In the genomic region with DNA sequence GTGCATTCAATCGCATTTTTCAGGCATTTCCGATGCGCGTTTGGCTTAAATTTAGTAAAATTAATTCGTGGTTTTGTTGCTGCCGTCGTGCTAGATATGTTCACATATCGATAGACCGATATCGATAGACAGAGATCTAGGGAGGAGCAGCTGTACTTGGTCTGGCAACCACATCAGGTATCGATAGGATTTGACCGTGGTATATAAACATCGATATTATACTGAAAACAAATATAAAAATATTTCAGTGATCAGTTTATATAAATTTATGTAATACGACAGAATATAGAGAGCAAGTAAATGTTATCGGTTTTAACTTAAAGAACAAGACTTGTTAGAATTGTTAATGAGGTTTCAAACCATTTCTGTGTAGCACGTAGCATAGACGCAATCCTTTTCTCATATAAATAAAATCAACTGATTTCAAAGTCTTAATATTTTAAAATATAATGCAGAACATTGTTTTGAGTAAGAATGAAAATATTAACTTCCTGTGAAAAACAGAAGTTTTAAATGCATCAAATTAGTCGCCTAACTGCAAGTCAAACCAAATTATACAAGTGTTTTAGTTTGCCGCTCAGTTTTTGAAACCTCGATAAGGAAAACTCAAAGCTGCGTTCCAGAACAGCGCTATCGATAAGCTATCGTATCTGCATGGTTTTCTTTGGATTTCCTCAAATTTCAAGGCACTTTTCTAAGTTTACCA, we compare ENCODE assay signal across 1 fruit fly cellular context.
TF ChIP-seq lines count a peak whose summit lies in the region.

Gene wts, minus strand, starts transcription at position 130 of the 706 bp plus-strand sequence.
Gene dj-1beta, plus strand, starts transcription at position 628 of the 706 bp plus-strand sequence.

TF ChIP-seq in whole organism, embryonic, 481 proteins besides CTCF, POLR2A, EP300 and RAD21 (continued from another document and continues in another):
- peak; percentile 66 for TF ChIP-seq pita (GFP tag; optimal IDR thresholded peaks at IDR 0.05; lab: Kevin White, UChicago)
- TF ChIP-seq CG6854 (GFP tag; optimal IDR thresholded peaks at IDR 0.05; lab: Kevin White, UChicago), result no peak
- no peak for TF ChIP-seq CG13894 (tag; optimal IDR thresholded peaks at IDR 0.05; lab: Kevin White, UChicago)
- TF ChIP-seq cato (GFP tag; optimal IDR thresholded peaks at IDR 0.05; lab: Kevin White, UChicago; ENCODE audit: borderline replicate concordance), result no peak
- TF ChIP-seq CG32767 (GFP tag; IDR thresholded peaks at IDR 0.05; lab: Robert Waterston, UW), result no peak
- no peak for TF ChIP-seq B-H2 (GFP tag; optimal IDR thresholded peaks at IDR 0.05; lab: Kevin White, UChicago)
- peak; percentile 92 for TF ChIP-seq ato (GFP tag; IDR thresholded peaks at IDR 0.05; lab: Robert Waterston, UW; ENCODE audit: partially characterized antibody)
- no peak for TF ChIP-seq eyg (GFP tag; optimal IDR thresholded peaks at IDR 0.05; lab: Kevin White, UChicago)
- TF ChIP-seq Gug (GFP tag; IDR thresholded peaks at IDR 0.05; lab: Robert Waterston, UW), result peak; percentile 25; the same call in 1 of the 4 replicates
- no peak for TF ChIP-seq Lim3 (GFP tag; IDR thresholded peaks at IDR 0.05; lab: Robert Waterston, UW)
- peak; percentile 38; the same call in 1 of the 2 replicates for TF ChIP-seq CG3847 (GFP tag; IDR thresholded peaks at IDR 0.05; lab: Robert Waterston, UW)
- TF ChIP-seq CG14441 (GFP tag; IDR thresholded peaks at IDR 0.05; lab: Robert Waterston, UW), result no peak
- TF ChIP-seq danr (GFP tag; IDR thresholded peaks at IDR 0.05; lab: Robert Waterston, UW), result no peak
- TF ChIP-seq exex (tag; optimal IDR thresholded peaks at IDR 0.05; lab: Kevin White, UChicago), result no peak
- TF ChIP-seq CG14014 (GFP tag; IDR thresholded peaks at IDR 0.05; lab: Robert Waterston, UW), result no peak
- TF ChIP-seq CG14965 (GFP tag; optimal IDR thresholded peaks at IDR 0.05; lab: Kevin White, UChicago; ENCODE audit: borderline replicate concordance), result no peak
- TF ChIP-seq B-H1 (GFP tag; IDR thresholded peaks at IDR 0.05; lab: Robert Waterston, UW), result no peak
- no peak for TF ChIP-seq CG4424 (GFP tag; optimal IDR thresholded peaks at IDR 0.05; lab: Kevin White, UChicago)
- TF ChIP-seq lab (GFP tag; optimal IDR thresholded peaks at IDR 0.05; lab: Kevin White, UChicago), result no peak
- peak; percentile 94 for TF ChIP-seq hb (GFP tag; IDR thresholded peaks at IDR 0.05; lab: Robert Waterston, UW; ENCODE audit: partially characterized antibody)
- TF ChIP-seq zfh2 (GFP tag; optimal IDR thresholded peaks at IDR 0.05; lab: Kevin White, UChicago), result no peak
- TF ChIP-seq Tbp (GFP tag; optimal IDR thresholded peaks at IDR 0.05; lab: Kevin White, UChicago), result no peak
- TF ChIP-seq E2f2 (GFP tag; IDR thresholded peaks at IDR 0.05; lab: Robert Waterston, UW), result peak; percentile 94
- no peak for TF ChIP-seq mam (GFP tag; optimal IDR thresholded peaks at IDR 0.05; lab: Kevin White, UChicago)
- TF ChIP-seq CG16863 (GFP tag; optimal IDR thresholded peaks at IDR 0.05; lab: Kevin White, UChicago), result no peak
- TF ChIP-seq ci (GFP tag; IDR thresholded peaks at IDR 0.05; lab: Robert Waterston, UW), result no peak
- TF ChIP-seq CG12659 (GFP tag; optimal IDR thresholded peaks at IDR 0.05; lab: Kevin White, UChicago), result peak; percentile 43
- TF ChIP-seq TFAM (GFP tag; optimal IDR thresholded peaks at IDR 0.05; lab: Kevin White, UChicago), result no peak
- TF ChIP-seq kni (GFP tag; optimal IDR thresholded peaks at IDR 0.05; lab: Kevin White, UChicago), result no peak
- no peak for TF ChIP-seq CG7372 (GFP tag; IDR thresholded peaks at IDR 0.05; lab: Robert Waterston, UW)
- TF ChIP-seq CG18619 (GFP tag; optimal IDR thresholded peaks at IDR 0.05; lab: Kevin White, UChicago), result no peak
- TF ChIP-seq dan (GFP tag; IDR thresholded peaks at IDR 0.05; lab: Robert Waterston, UW), result no peak
- no peak for TF ChIP-seq Mad (GFP tag; optimal IDR thresholded peaks at IDR 0.05; lab: Kevin White, UChicago)
- peak; percentile 22 for TF ChIP-seq CG15514 (GFP tag; optimal IDR thresholded peaks at IDR 0.05; lab: Kevin White, UChicago)
- no peak for TF ChIP-seq Atf-2 (GFP tag; optimal IDR thresholded peaks at IDR 0.05; lab: Kevin White, UChicago)
- TF ChIP-seq CG12391 (tag; optimal IDR thresholded peaks at IDR 0.05; lab: Kevin White, UChicago), result peak; percentile 43
- no peak for TF ChIP-seq ham (GFP tag; IDR thresholded peaks at IDR 0.05; lab: Robert Waterston, UW)
- TF ChIP-seq CG43689 (GFP tag; IDR thresholded peaks at IDR 0.05; lab: Robert Waterston, UW), result no peak
- peak; percentile 32; the same call in 1 of the 2 replicates for TF ChIP-seq slbo (GFP tag; IDR thresholded peaks at IDR 0.05; lab: Robert Waterston, UW)
- TF ChIP-seq CG2199 (GFP tag; IDR thresholded peaks at IDR 0.05; lab: Robert Waterston, UW), result no peak
- no peak for TF ChIP-seq luna (GFP tag; optimal IDR thresholded peaks at IDR 0.05; lab: Kevin White, UChicago)
- TF ChIP-seq Opbp (GFP tag; IDR thresholded peaks at IDR 0.05; lab: Robert Waterston, UW; ENCODE audit: partially characterized antibody), result peak; percentile 94
- TF ChIP-seq sna (GFP tag; IDR thresholded peaks at IDR 0.05; lab: Robert Waterston, UW; ENCODE audit: partially characterized antibody), result peak; percentile 87
- no peak for TF ChIP-seq Sox100B (GFP tag; optimal IDR thresholded peaks at IDR 0.05; lab: Kevin White, UChicago)
- no peak for TF ChIP-seq ssp (GFP tag; IDR thresholded peaks at IDR 0.05; lab: Robert Waterston, UW)
- TF ChIP-seq Spps (tag; optimal IDR thresholded peaks at IDR 0.05; lab: Kevin White, UChicago), result no peak
- TF ChIP-seq CG18764 (GFP tag; optimal IDR thresholded peaks at IDR 0.05; lab: Kevin White, UChicago), result no peak
- peak; percentile 84 for TF ChIP-seq CG8290 (GFP tag; optimal IDR thresholded peaks at IDR 0.05; lab: Kevin White, UChicago)
- TF ChIP-seq CG8290 (tag; optimal IDR thresholded peaks at IDR 0.05; lab: Kevin White, UChicago), result peak in 1 of 2 experiments; percentile 89
- peak; percentile 91 for TF ChIP-seq Dll (GFP tag; IDR thresholded peaks at IDR 0.05; lab: Robert Waterston, UW; ENCODE audit: partially characterized antibody)
- TF ChIP-seq tna (GFP tag; IDR thresholded peaks at IDR 0.05; lab: Robert Waterston, UW; ENCODE audit: partially characterized antibody), result peak; percentile 91
- no peak for TF ChIP-seq sug (tag; optimal IDR thresholded peaks at IDR 0.05; lab: Kevin White, UChicago)
- TF ChIP-seq h (optimal IDR thresholded peaks at IDR 0.05; lab: Kevin White, UChicago), result no peak
- TF ChIP-seq CG2202 (tag; optimal IDR thresholded peaks at IDR 0.05; lab: Kevin White, UChicago), result no peak
- TF ChIP-seq oc (tag; optimal IDR thresholded peaks at IDR 0.05; lab: Kevin White, UChicago), result no peak
- no peak for TF ChIP-seq tin (GFP tag; optimal IDR thresholded peaks at IDR 0.05; lab: Kevin White, UChicago)
- TF ChIP-seq CG14860 (GFP tag; IDR thresholded peaks at IDR 0.05; lab: Robert Waterston, UW; ENCODE audit: partially characterized antibody), result peak; percentile 91
- no peak for TF ChIP-seq CG9876 (GFP tag; optimal IDR thresholded peaks at IDR 0.05; lab: Kevin White, UChicago)
- TF ChIP-seq CG32532 (GFP tag; IDR thresholded peaks at IDR 0.05; lab: Robert Waterston, UW), result 0 out of 2 replicates have a peak, but pooled peaks have one; percentile 13
- TF ChIP-seq en (GFP tag; optimal IDR thresholded peaks at IDR 0.05; lab: Kevin White, UChicago), result no peak
- TF ChIP-seq CG4707 (GFP tag; optimal IDR thresholded peaks at IDR 0.05; lab: Kevin White, UChicago), result no peak
- TF ChIP-seq CG5180 (GFP tag; optimal IDR thresholded peaks at IDR 0.05; lab: Kevin White, UChicago), result no peak
- peak; percentile 72 for TF ChIP-seq sens (GFP tag; lab: Kevin White, UChicago)
- TF ChIP-seq CG3726 (GFP tag; IDR thresholded peaks at IDR 0.05; lab: Robert Waterston, UW), result no peak
- no peak for TF ChIP-seq ro (GFP tag; IDR thresholded peaks at IDR 0.05; lab: Robert Waterston, UW)
- TF ChIP-seq ERR (GFP tag; optimal IDR thresholded peaks at IDR 0.05; lab: Kevin White, UChicago), result no peak
- peak; percentile 81 for TF ChIP-seq nerfin-2 (GFP tag; IDR thresholded peaks at IDR 0.05; lab: Robert Waterston, UW; ENCODE audit: partially characterized antibody)
- no peak for TF ChIP-seq CG10209 (GFP tag; optimal IDR thresholded peaks at IDR 0.05; lab: Kevin White, UChicago)
- TF ChIP-seq cg (GFP tag; optimal IDR thresholded peaks at IDR 0.05; lab: Kevin White, UChicago), result no peak
- TF ChIP-seq Sin3A (optimal IDR thresholded peaks at IDR 0.05; lab: Kevin White, UChicago), result peak; percentile 61
- TF ChIP-seq Myb (GFP tag; optimal IDR thresholded peaks at IDR 0.05; lab: Kevin White, UChicago), result no peak
- no peak for TF ChIP-seq maf-S (GFP tag; optimal IDR thresholded peaks at IDR 0.05; lab: Kevin White, UChicago)
- TF ChIP-seq CG8478 (optimal IDR thresholded peaks at IDR 0.05; lab: Kevin White, UChicago), result no peak
- no peak for TF ChIP-seq hkb (optimal IDR thresholded peaks at IDR 0.05; lab: Kevin White, UChicago)
- no peak for TF ChIP-seq hkb (GFP tag; IDR thresholded peaks at IDR 0.05; lab: Robert Waterston, UW)
- no peak for TF ChIP-seq gcm2 (GFP tag; optimal IDR thresholded peaks at IDR 0.05; lab: Kevin White, UChicago)
- no peak for TF ChIP-seq CG12299 (tag; optimal IDR thresholded peaks at IDR 0.05; lab: Kevin White, UChicago)
- no peak for TF ChIP-seq Drgx (GFP tag; IDR thresholded peaks at IDR 0.05; lab: Robert Waterston, UW)
- TF ChIP-seq Deaf1 (tag; optimal IDR thresholded peaks at IDR 0.05; lab: Kevin White, UChicago), result no peak
- TF ChIP-seq NFAT (GFP tag; IDR thresholded peaks at IDR 0.05; lab: Robert Waterston, UW), result no peak
- TF ChIP-seq Dek (tag; optimal IDR thresholded peaks at IDR 0.05; lab: Kevin White, UChicago), result no peak
- TF ChIP-seq CG30403 (GFP tag; optimal IDR thresholded peaks at IDR 0.05; lab: Kevin White, UChicago), result no peak
- no peak for TF ChIP-seq bab2 (GFP tag; optimal IDR thresholded peaks at IDR 0.05; lab: Kevin White, UChicago)
- TF ChIP-seq grn (GFP tag; optimal IDR thresholded peaks at IDR 0.05; lab: Kevin White, UChicago), result no peak
- TF ChIP-seq CG7745 (tag; optimal IDR thresholded peaks at IDR 0.05; lab: Kevin White, UChicago), result no peak
- TF ChIP-seq inv (GFP tag; IDR thresholded peaks at IDR 0.05; lab: Robert Waterston, UW; ENCODE audit: partially characterized antibody), result peak; percentile 88
- TF ChIP-seq nmo (GFP tag; optimal IDR thresholded peaks at IDR 0.05; lab: Kevin White, UChicago), result peak; percentile 54
- peak; percentile 2 for TF ChIP-seq CG15601 (tag; optimal IDR thresholded peaks at IDR 0.05; lab: Kevin White, UChicago)
- no peak for TF ChIP-seq CG2875 (GFP tag; optimal IDR thresholded peaks at IDR 0.05; lab: Kevin White, UChicago)
- TF ChIP-seq trem (tag; optimal IDR thresholded peaks at IDR 0.05; lab: Kevin White, UChicago), result peak; percentile 54
- no peak for TF ChIP-seq Hsf (GFP tag; optimal IDR thresholded peaks at IDR 0.05; lab: Kevin White, UChicago)
- no peak for TF ChIP-seq CG7357 (GFP tag; IDR thresholded peaks at IDR 0.05; lab: Robert Waterston, UW)
- no peak for TF ChIP-seq seq (GFP tag; IDR thresholded peaks at IDR 0.05; lab: Robert Waterston, UW)
- TF ChIP-seq Lhr (GFP tag; optimal IDR thresholded peaks at IDR 0.05; lab: Kevin White, UChicago), result peak; percentile 55
- TF ChIP-seq dysf (GFP tag; IDR thresholded peaks at IDR 0.05; lab: Robert Waterston, UW), result no peak
- TF ChIP-seq CG33557 (GFP tag; optimal IDR thresholded peaks at IDR 0.05; lab: Kevin White, UChicago), result no peak
- TF ChIP-seq E2f1 (GFP tag; IDR thresholded peaks at IDR 0.05; lab: Robert Waterston, UW), result no peak
- no peak for TF ChIP-seq sens-2 (GFP tag; IDR thresholded peaks at IDR 0.05; lab: Robert Waterston, UW)
- peak; percentile 15; the same call in 1 of the 2 replicates for TF ChIP-seq MBD-R2 (GFP tag; IDR thresholded peaks at IDR 0.05; lab: Robert Waterston, UW)
- TF ChIP-seq CG42726 (GFP tag; IDR thresholded peaks at IDR 0.05; lab: Robert Waterston, UW; ENCODE audit: partially characterized antibody), result peak; percentile 94
- no peak for TF ChIP-seq Ada2b (GFP tag; IDR thresholded peaks at IDR 0.05; lab: Robert Waterston, UW)
- peak; percentile 54 for TF ChIP-seq MESR4 (GFP tag; optimal IDR thresholded peaks at IDR 0.05; lab: Kevin White, UChicago)
- TF ChIP-seq nerfin-1 (tag; optimal IDR thresholded peaks at IDR 0.05; lab: Kevin White, UChicago), result no peak
- TF ChIP-seq CG17385 (GFP tag; optimal IDR thresholded peaks at IDR 0.05; lab: Kevin White, UChicago), result no peak
- no peak for TF ChIP-seq CG14667 (GFP tag; IDR thresholded peaks at IDR 0.05; lab: Robert Waterston, UW)
- no peak for TF ChIP-seq dmrt99B (tag; optimal IDR thresholded peaks at IDR 0.05; lab: Kevin White, UChicago)
- TF ChIP-seq NC2α (GFP tag; optimal IDR thresholded peaks at IDR 0.05; lab: Kevin White, UChicago), result no peak
- peak; percentile 90 for TF ChIP-seq CG13287 (GFP tag; IDR thresholded peaks at IDR 0.05; lab: Robert Waterston, UW; ENCODE audit: partially characterized antibody)
- TF ChIP-seq croc (GFP tag; conservative IDR thresholded peaks at IDR 0.05; lab: Robert Waterston, UW), result no peak
- no peak for TF ChIP-seq D19A (tag; optimal IDR thresholded peaks at IDR 0.05; lab: Kevin White, UChicago)
- no peak for TF ChIP-seq ftz-f1 (GFP tag; optimal IDR thresholded peaks at IDR 0.05; lab: Kevin White, UChicago)
- TF ChIP-seq CG18599 (GFP tag; optimal IDR thresholded peaks at IDR 0.05; lab: Kevin White, UChicago), result no peak
- no peak for TF ChIP-seq CG15269 (tag; optimal IDR thresholded peaks at IDR 0.05; lab: Kevin White, UChicago)
- peak; percentile 88 for TF ChIP-seq mld (GFP tag; IDR thresholded peaks at IDR 0.05; lab: Robert Waterston, UW; ENCODE audit: partially characterized antibody)
- TF ChIP-seq Atf3 (GFP tag; optimal IDR thresholded peaks at IDR 0.05; lab: Kevin White, UChicago), result no peak
- peak; percentile 97 for TF ChIP-seq bbx (GFP tag; IDR thresholded peaks at IDR 0.05; lab: Robert Waterston, UW; ENCODE audit: partially characterized antibody)
- TF ChIP-seq Aef1 (GFP tag; IDR thresholded peaks at IDR 0.05; lab: Robert Waterston, UW), result no peak
- TF ChIP-seq Jarid2 (GFP tag; optimal IDR thresholded peaks at IDR 0.05; lab: Kevin White, UChicago), result no peak
- TF ChIP-seq nau (GFP tag; optimal IDR thresholded peaks at IDR 0.05; lab: Kevin White, UChicago), result no peak
- TF ChIP-seq HLH4C (GFP tag; IDR thresholded peaks at IDR 0.05; lab: Robert Waterston, UW; ENCODE audit: partially characterized antibody), result peak; percentile 93
- no peak for TF ChIP-seq CG17802 (tag; optimal IDR thresholded peaks at IDR 0.05; lab: Kevin White, UChicago)
- TF ChIP-seq CG15479 (GFP tag; optimal IDR thresholded peaks at IDR 0.05; lab: Kevin White, UChicago), result no peak
- no peak for TF ChIP-seq pum (GFP tag; optimal IDR thresholded peaks at IDR 0.05; lab: Kevin White, UChicago)
- no peak for TF ChIP-seq gsb-n (tag; optimal IDR thresholded peaks at IDR 0.05; lab: Kevin White, UChicago)
- TF ChIP-seq Ptx1 (GFP tag; IDR thresholded peaks at IDR 0.05; lab: Robert Waterston, UW), result no peak
- TF ChIP-seq CG2889 (GFP tag; IDR thresholded peaks at IDR 0.05; lab: Robert Waterston, UW), result no peak
